Fruit fly (Drosophila melanogaster) whole organism: ENCODE results near the gene CG6923.

Experiments used
- CG8478 ChIP-seq: fragments of >200 bp; optimal IDR thresholded peaks from 2 replicates; lab custom pipeline; 2018; ENCODE audit warnings: inconsistent platforms
- Dll ChIP-seq: fragments of >200 bp; optimal IDR thresholded peaks from 2 replicates; lab custom pipeline; 2017
- EcR ChIP-seq, 2 experiments: fragments of >200 bp; optimal IDR thresholded peaks; 2 replicates each; lab custom pipeline; 2017; ENCODE audit warnings: missing biosample characterization in 2 of 2, missing genetic modification characterization in 2 of 2, missing genetic modification reagents in 2 of 2
- pan ChIP-seq: fragments of >200 bp; optimal IDR thresholded peaks from 2 replicates; lab custom pipeline; 2017
- psq ChIP-seq: fragments of >200 bp; optimal IDR thresholded peaks from 2 replicates; lab custom pipeline; 2017
- usp ChIP-seq: fragments of >200 bp; optimal IDR thresholded peaks from 2 replicates; lab custom pipeline; 2017; ENCODE audit warnings: missing biosample characterization, missing genetic modification characterization, mixed read lengths

The CG6923 gene

dm6 chr3R:11749297-11750293, at the start of gene CG6923:
TSS of gene CG6923 (minus strand) at chr3R:11750029.
- TF ChIP-seq CG8478 (no peak), usp (no peak), pan (lab: Kevin White, UChicago) (no peak), Dll (no peak), psq (lab: Kevin White, UChicago) (no peak), EcR (GFP tag; optimal IDR thresholded peaks at IDR 0.05; lab: Kevin White, UChicago) (no peak)

dm6 chr3R:11796780-11797179, 47.0 kb upstream of the CG6923 start, which contains the start of gene Sbf:
TSS of gene Sbf (minus strand) at chr3R:11796948.
- TF ChIP-seq pan (lab: Kevin White, UChicago) (no peak), usp (no peak), Dll (no peak), EcR (GFP tag; optimal IDR thresholded peaks at IDR 0.05; lab: Kevin White, UChicago) (no peak), psq (lab: Kevin White, UChicago) (no peak), CG8478 (no peak)

dm6 chr3R:11786695-11787226, 36.9 kb upstream of the CG6923 start, which contains the start of the genes prd1 and HisCl1:
TSS of gene prd1 (minus strand) at chr3R:11787014.
TSS of gene HisCl1 (plus strand) at chr3R:11787176.
- no peak for TF ChIP-seq CG8478
- no peak for TF ChIP-seq Dll
- TF ChIP-seq usp, result no peak
- no peak for TF ChIP-seq EcR (GFP tag; optimal IDR thresholded peaks at IDR 0.05; lab: Kevin White, UChicago)
- TF ChIP-seq pan (lab: Kevin White, UChicago), result no peak
- TF ChIP-seq psq (lab: Kevin White, UChicago), result no peak

dm6 chr3R:11780181-11780688, 30.4 kb upstream of the CG6923 start:
- no peak for TF ChIP-seq usp
- no peak for TF ChIP-seq psq (lab: Kevin White, UChicago)
- no peak for TF ChIP-seq EcR (GFP tag; optimal IDR thresholded peaks at IDR 0.05; lab: Kevin White, UChicago)
- no peak for TF ChIP-seq pan (lab: Kevin White, UChicago)
- TF ChIP-seq Dll, result no peak
- no peak for TF ChIP-seq CG8478

- TF ChIP-seq EcR (GFP tag; optimal IDR thresholded peaks at IDR 0.05; lab: Kevin White, UChicago) (peak; percentile 44 to 96), usp (no peak), pan (lab: Kevin White, UChicago) (no peak)
These were observed 29.7 kb upstream of the CG6923 start for dm6 chr3R:11779357-11780018.

- TF ChIP-seq CG8478 (no peak), psq (lab: Kevin White, UChicago) (no peak), Dll (no peak), pan (lab: Kevin White, UChicago) (no peak), EcR (GFP tag; optimal IDR thresholded peaks at IDR 0.05; lab: Kevin White, UChicago) (no peak), usp (no peak)
These were observed 29.1 kb upstream of the CG6923 start for dm6 chr3R:11778879-11779278.

dm6 chr3R:11778012-11778865, 28.4 kb upstream of the CG6923 start:
- TF ChIP-seq CG8478, result no peak
- TF ChIP-seq usp, result no peak
- TF ChIP-seq pan (lab: Kevin White, UChicago), result peak; percentile 97
- no peak for TF ChIP-seq EcR (GFP tag; optimal IDR thresholded peaks at IDR 0.05; lab: Kevin White, UChicago)
- peak; percentile 35 for TF ChIP-seq Dll
- no peak for TF ChIP-seq psq (lab: Kevin White, UChicago)

dm6 chr3R:11777058-11777457, 27.2 kb upstream of the CG6923 start:
- TF ChIP-seq CG8478 (no peak), EcR (GFP tag; optimal IDR thresholded peaks at IDR 0.05; lab: Kevin White, UChicago) (no peak), usp (no peak), pan (lab: Kevin White, UChicago) (no peak), Dll (no peak), psq (lab: Kevin White, UChicago) (no peak)

- TF ChIP-seq usp (no peak), EcR (GFP tag; optimal IDR thresholded peaks at IDR 0.05; lab: Kevin White, UChicago) (no peak), psq (lab: Kevin White, UChicago) (no peak), CG8478 (no peak), Dll (no peak)
These were observed 26.4 kb upstream of the CG6923 start for dm6 chr3R:11776068-11776767.

dm6 chr3R:11775207-11775606, 25.4 kb upstream of the CG6923 start:
- TF ChIP-seq EcR (GFP tag; optimal IDR thresholded peaks at IDR 0.05; lab: Kevin White, UChicago) (no peak), pan (lab: Kevin White, UChicago) (no peak), CG8478 (no peak), Dll (no peak), psq (lab: Kevin White, UChicago) (no peak), usp (no peak)

dm6 chr3R:11773999-11774397, 24.2 kb upstream of the CG6923 start:
- TF ChIP-seq psq (lab: Kevin White, UChicago), result no peak
- no peak for TF ChIP-seq usp
- no peak for TF ChIP-seq pan (lab: Kevin White, UChicago)
- TF ChIP-seq EcR (GFP tag; optimal IDR thresholded peaks at IDR 0.05; lab: Kevin White, UChicago), result no peak
- TF ChIP-seq CG8478, result no peak
- TF ChIP-seq Dll, result no peak
